Worm (Caenorhabditis elegans) whole organism, L2 larva: Measurements from ENCODE around the gene nspg-10.

ENCODE experiments used
- R02D3.7 ChIP-seq: fragments of 150-350 bp; optimal IDR thresholded peaks from 2 replicates; lab custom pipeline; 2014; ENCODE audit warnings: missing biosample characterization, missing genetic modification characterization
- aly-2 ChIP-seq: fragments of 150-350 bp; optimal IDR thresholded peaks from 2 replicates; lab custom pipeline; 2014; ENCODE audit warnings: missing biosample characterization, missing genetic modification characterization
- ceh-16 ChIP-seq: fragments of 150-350 bp; optimal IDR thresholded peaks from 2 replicates; lab custom pipeline; 2014; ENCODE audit warnings: missing biosample characterization, missing genetic modification characterization
- ceh-82 ChIP-seq: fragments of 150-350 bp; optimal IDR thresholded peaks from 2 replicates; lab custom pipeline; 2014; ENCODE audit warnings: missing biosample characterization, missing genetic modification characterization
- unc-62 ChIP-seq: fragments of 150-350 bp; optimal IDR thresholded peaks from 2 replicates; lab custom pipeline; 2014; ENCODE audit warnings: missing biosample characterization, missing genetic modification reagents, missing genetic modification characterization

DNA sequence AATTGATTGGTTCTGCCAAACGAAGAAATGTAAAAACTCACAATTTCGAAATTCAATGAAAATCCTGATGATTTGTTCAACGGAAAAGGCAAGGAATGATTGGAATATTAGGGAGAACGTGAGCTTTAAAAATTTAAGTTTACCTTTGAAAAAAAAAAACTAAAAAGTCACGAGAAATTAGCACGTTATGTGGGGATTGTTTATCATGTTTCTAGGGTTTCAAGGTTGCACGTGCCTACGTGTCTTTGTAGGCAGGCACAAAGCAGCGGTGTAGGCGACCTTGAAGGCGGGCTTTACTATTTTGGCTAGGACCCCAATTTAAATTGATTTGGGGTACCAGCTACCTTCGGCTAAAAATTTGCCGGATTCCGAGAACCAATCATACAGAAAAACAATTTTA lies 38.2 kb upstream of the nspg-10 start, which contains the start of gene F28E10.4:
- TF ChIP-seq R02D3.7: no peak
- no peak for TF ChIP-seq aly-2 (tag; lab: Kevin White, UChicago)
- no peak for TF ChIP-seq ceh-16 (tag; lab: Kevin White, UChicago)
- TF ChIP-seq unc-62 (GFP tag; lab: Kevin White, UChicago): no peak
- no peak for TF ChIP-seq ceh-82 (tag; lab: Kevin White, UChicago)
